Fruit fly (Drosophila melanogaster) whole organism, embryonic: ENCODE data around the gene rgn.

Source experiments
- Abd-B ChIP-seq: fragments of 200-800 bp; sonication (Bioruptor generic); optimal IDR thresholded peaks from 2 replicates; lab custom pipeline; 2018; ENCODE audit warnings: missing biosample characterization, mild to moderate bottlenecking, missing genetic modification characterization, moderate library complexity
- Ada2b ChIP-seq: fragments of 200-800 bp; sonication (Bioruptor generic); IDR thresholded peaks from 2 replicates; pipeline ENCODE4 v1.3.6; 2022; ENCODE audit warnings: missing biosample characterization, missing genetic modification characterization
- B-H2 ChIP-seq: fragments of 200-800 bp; sonication (Bioruptor generic); optimal IDR thresholded peaks from 2 replicates; lab custom pipeline; 2018; ENCODE audit warnings: missing biosample characterization, mild to moderate bottlenecking, missing genetic modification characterization
- BEAF-32 ChIP-seq: fragments of 200-800 bp; sonication (Bioruptor generic); optimal IDR thresholded peaks from 3 replicates; lab custom pipeline; 2017; ENCODE audit warnings: missing biosample characterization, missing genetic modification characterization, mild to moderate bottlenecking, moderate library complexity, missing genetic modification reagents
- C15 ChIP-seq: fragments of 200-800 bp; sonication (Bioruptor generic); IDR thresholded peaks from 3 replicates; pipeline ENCODE4 v1.3.6; 2022; ENCODE audit warnings: missing biosample characterization, missing genetic modification characterization
- CG10959 ChIP-seq: fragments of 200-800 bp; sonication (Bioruptor generic); IDR thresholded peaks from 2 replicates; pipeline ENCODE4 v1.3.6; 2022; ENCODE audit warnings: missing biosample characterization, missing genetic modification characterization
- CG11247 ChIP-seq: fragments of 200-800 bp; sonication (Bioruptor generic); IDR thresholded peaks from 2 replicates; pipeline ENCODE4 v1.3.6; 2022; ENCODE audit warnings: missing biosample characterization, missing genetic modification characterization
- CG11398 ChIP-seq: fragments of 200-800 bp; sonication (Bioruptor generic); optimal IDR thresholded peaks from 2 replicates; lab custom pipeline; 2016; ENCODE audit warnings: missing biosample characterization, missing genetic modification characterization
- CG1233 ChIP-seq: fragments of 200-800 bp; sonication (Bioruptor generic); optimal IDR thresholded peaks from 4 replicates; lab custom pipeline; 2018; ENCODE audit warnings: missing biosample characterization, mild to moderate bottlenecking, missing genetic modification characterization
- CG13296 ChIP-seq: fragments of 200-800 bp; sonication (Bioruptor generic); optimal IDR thresholded peaks from 3 replicates; lab custom pipeline; 2018; ENCODE audit warnings: missing biosample characterization, mild to moderate bottlenecking, missing genetic modification characterization
- CG16813 ChIP-seq: fragments of 200-800 bp; sonication (Bioruptor generic); IDR thresholded peaks from 3 replicates; pipeline ENCODE4 v1.3.6; 2022; ENCODE audit warnings: missing biosample characterization, missing genetic modification characterization; ENCODE audit not compliant: partially characterized antibody
- CG1832 ChIP-seq: fragments of 200-800 bp; sonication (Bioruptor generic); optimal IDR thresholded peaks from 2 replicates; lab custom pipeline; 2017; ENCODE audit warnings: missing biosample characterization, mild to moderate bottlenecking, missing genetic modification characterization, inconsistent platforms
- CG2120 ChIP-seq: fragments of 200-800 bp; sonication (Bioruptor generic); optimal IDR thresholded peaks from 3 replicates; lab custom pipeline; 2016; ENCODE audit warnings: missing biosample characterization, missing genetic modification characterization
- CG30403 ChIP-seq: fragments of 200-800 bp; sonication (Bioruptor generic); optimal IDR thresholded peaks from 3 replicates; lab custom pipeline; 2016; ENCODE audit warnings: missing biosample characterization, missing genetic modification characterization
- CG3163 ChIP-seq: fragments of 200-800 bp; sonication (Bioruptor generic); optimal IDR thresholded peaks from 3 replicates; lab custom pipeline; 2016; ENCODE audit warnings: missing biosample characterization, missing genetic modification characterization
- CG3995 ChIP-seq: fragments of 200-800 bp; sonication (Bioruptor generic); optimal IDR thresholded peaks from 3 replicates; lab custom pipeline; 2016; ENCODE audit warnings: missing biosample characterization, missing genetic modification characterization
- CG5180 ChIP-seq: fragments of 200-800 bp; sonication (Bioruptor generic); optimal IDR thresholded peaks from 3 replicates; lab custom pipeline; 2017; ENCODE audit warnings: missing biosample characterization, missing genetic modification characterization, mild to moderate bottlenecking, moderate library complexity, missing genetic modification reagents
- CG6254 ChIP-seq: fragments of 200-800 bp; sonication (Bioruptor generic); optimal IDR thresholded peaks from 3 replicates; lab custom pipeline; 2017; ENCODE audit warnings: mild to moderate bottlenecking, missing biosample characterization, missing genetic modification reagents, missing genetic modification characterization
- CG6654 ChIP-seq: fragments of 200-800 bp; sonication (Bioruptor generic); optimal IDR thresholded peaks from 2 replicates; lab custom pipeline; 2017; ENCODE audit warnings: missing biosample characterization, mild to moderate bottlenecking, missing genetic modification characterization
- CG6854 ChIP-seq: fragments of 200-800 bp; sonication (Bioruptor generic); optimal IDR thresholded peaks from 3 replicates; lab custom pipeline; 2017; ENCODE audit warnings: missing biosample characterization, mild to moderate bottlenecking, missing genetic modification characterization
- CG7745 ChIP-seq: fragments of 200-800 bp; sonication (Bioruptor generic); optimal IDR thresholded peaks from 2 replicates; lab custom pipeline; 2018; ENCODE audit warnings: missing biosample characterization, mild to moderate bottlenecking, missing genetic modification characterization, moderate library complexity
- CG7786 ChIP-seq: fragments of 200-800 bp; sonication (Bioruptor generic); optimal IDR thresholded peaks from 2 replicates; lab custom pipeline; 2016; ENCODE audit warnings: missing biosample characterization, missing genetic modification characterization
- CG7839 ChIP-seq: fragments of 200-800 bp; sonication (Bioruptor generic); optimal IDR thresholded peaks from 3 replicates; lab custom pipeline; 2018; ENCODE audit warnings: missing biosample characterization, mild to moderate bottlenecking, missing genetic modification characterization, moderate library complexity
- CG9817 ChIP-seq: fragments of 200-800 bp; sonication (Bioruptor generic); optimal IDR thresholded peaks from 2 replicates; lab custom pipeline; 2018; ENCODE audit warnings: missing biosample characterization, mild to moderate bottlenecking, missing genetic modification characterization, moderate library complexity
- CHES-1-like ChIP-seq: fragments of 200-800 bp; sonication (Bioruptor generic); optimal IDR thresholded peaks from 2 replicates; lab custom pipeline; 2016; ENCODE audit warnings: missing biosample characterization, missing genetic modification characterization
- D ChIP-seq, 2 experiments: fragments of 200-800 bp in 1 of 2; fragments of >200 bp in 1 of 2; sonication (Bioruptor generic) in 1 of 2; optimal IDR thresholded peaks; 2 replicates in 1 of 2; 3 replicates in 1 of 2; lab custom pipeline; 2017; ENCODE audit warnings: mild to moderate bottlenecking in 1 of 2, missing biosample characterization in 1 of 2, missing genetic modification characterization in 1 of 2, missing genetic modification reagents in 1 of 2
- Dfd ChIP-seq, 2 experiments: fragments of >200 bp; optimal IDR thresholded peaks; 2 replicates each; lab custom pipeline; 2017; ENCODE audit warnings: missing biosample characterization in 2 of 2, missing genetic modification characterization in 2 of 2
- Dip2 ChIP-seq: fragments of 200-800 bp; sonication (Bioruptor generic); IDR thresholded peaks from 2 replicates; pipeline ENCODE4 v1.3.6; 2022; ENCODE audit warnings: missing biosample characterization, missing genetic modification characterization
- Dip3 ChIP-seq: fragments of 200-800 bp; sonication (Bioruptor generic); optimal IDR thresholded peaks from 3 replicates; lab custom pipeline; 2016; ENCODE audit warnings: missing biosample characterization, missing genetic modification characterization
- Dref ChIP-seq: fragments of 200-800 bp; sonication (Bioruptor generic); IDR thresholded peaks from 2 replicates; pipeline ENCODE4 v1.3.6; 2022; ENCODE audit warnings: missing biosample characterization, missing genetic modification characterization
- HHEX ChIP-seq: fragments of 200-800 bp; sonication (Bioruptor generic); optimal IDR thresholded peaks from 3 replicates; lab custom pipeline; 2017; ENCODE audit warnings: missing biosample characterization, mild to moderate bottlenecking, missing genetic modification characterization, missing genetic modification reagents
- HLHmδ ChIP-seq: fragments of 200-800 bp; sonication (Bioruptor generic); optimal IDR thresholded peaks from 2 replicates; lab custom pipeline; 2018; ENCODE audit warnings: missing biosample characterization, mild to moderate bottlenecking, missing genetic modification characterization, moderate library complexity
- Hr51 ChIP-seq, 2 experiments: fragments of 200-800 bp; sonication (Bioruptor generic); optimal IDR thresholded peaks; 2 replicates in 1 of 2; 3 replicates in 1 of 2; lab custom pipeline; 2016 to 2018; ENCODE audit warnings: missing biosample characterization in 2 of 2, missing genetic modification characterization in 2 of 2, mild to moderate bottlenecking in 1 of 2, moderate library complexity in 1 of 2
- MESR4 ChIP-seq: fragments of 200-800 bp; sonication (Bioruptor generic); optimal IDR thresholded peaks from 2 replicates; lab custom pipeline; 2018; ENCODE audit warnings: missing biosample characterization, mild to moderate bottlenecking, missing genetic modification characterization, moderate library complexity
- Neu2 ChIP-seq: fragments of 200-800 bp; sonication (Bioruptor generic); optimal IDR thresholded peaks from 3 replicates; lab custom pipeline; 2016; ENCODE audit warnings: missing biosample characterization, missing genetic modification characterization, borderline replicate concordance
- Side ChIP-seq: fragments of 200-800 bp; sonication (Bioruptor generic); optimal IDR thresholded peaks from 2 replicates; lab custom pipeline; 2016; ENCODE audit warnings: missing biosample characterization, missing genetic modification characterization
- Six4 ChIP-seq: fragments of 200-800 bp; sonication (Bioruptor generic); optimal IDR thresholded peaks from 2 replicates; lab custom pipeline; 2016; ENCODE audit warnings: missing biosample characterization, missing genetic modification characterization
- Sox102F ChIP-seq: fragments of 200-800 bp; sonication (Bioruptor generic); optimal IDR thresholded peaks from 2 replicates; lab custom pipeline; 2018; ENCODE audit warnings: missing biosample characterization, mild to moderate bottlenecking, missing genetic modification characterization, moderate library complexity
- Spps ChIP-seq: fragments of 200-800 bp; sonication (Bioruptor generic); optimal IDR thresholded peaks from 2 replicates; lab custom pipeline; 2018; ENCODE audit warnings: missing biosample characterization, mild to moderate bottlenecking, missing genetic modification characterization
- ash1 ChIP-seq: fragments of 200-800 bp; sonication (Bioruptor generic); optimal IDR thresholded peaks from 2 replicates; lab custom pipeline; 2018; ENCODE audit warnings: missing biosample characterization, mild to moderate bottlenecking, missing genetic modification characterization
- az2 ChIP-seq: fragments of 200-800 bp; sonication (Bioruptor generic); optimal IDR thresholded peaks from 3 replicates; lab custom pipeline; 2016; ENCODE audit warnings: missing biosample characterization, missing genetic modification characterization
- caup ChIP-seq: fragments of 200-800 bp; sonication (Bioruptor generic); optimal IDR thresholded peaks from 3 replicates; lab custom pipeline; 2017; ENCODE audit warnings: missing biosample characterization, mild to moderate bottlenecking, missing genetic modification characterization, moderate library complexity; ENCODE audit not compliant: severe bottlenecking
- ewg ChIP-seq: fragments of 200-800 bp; sonication (Bioruptor generic); optimal IDR thresholded peaks from 3 replicates; lab custom pipeline; 2017; ENCODE audit warnings: mild to moderate bottlenecking, missing biosample characterization, missing genetic modification reagents, missing genetic modification characterization
- fru ChIP-seq: fragments of >200 bp; optimal IDR thresholded peaks from 2 replicates; lab custom pipeline; 2017
- gcm ChIP-seq: fragments of 200-800 bp; sonication (Bioruptor generic); optimal IDR thresholded peaks from 2 replicates; lab custom pipeline; 2019; ENCODE audit warnings: missing biosample characterization, mild to moderate bottlenecking, missing genetic modification characterization, moderate library complexity
- h ChIP-seq: fragments of >200 bp; optimal IDR thresholded peaks from 2 replicates; lab custom pipeline; 2017
- jing ChIP-seq: fragments of 200-800 bp; sonication (Bioruptor generic); optimal IDR thresholded peaks from 2 replicates; lab custom pipeline; 2018; ENCODE audit warnings: missing biosample characterization, mild to moderate bottlenecking, missing genetic modification characterization
- ken ChIP-seq: fragments of 200-800 bp; sonication (Bioruptor generic); IDR thresholded peaks from 3 replicates; pipeline ENCODE4 v1.3.6; 2022; ENCODE audit warnings: missing biosample characterization, missing genetic modification characterization
- zfh1 ChIP-seq: fragments of 200-800 bp; sonication (Bioruptor generic); IDR thresholded peaks from 3 replicates; pipeline ENCODE4 v1.3.6; 2022; ENCODE audit warnings: missing biosample characterization, missing genetic modification characterization

The rgn gene

DNA sequence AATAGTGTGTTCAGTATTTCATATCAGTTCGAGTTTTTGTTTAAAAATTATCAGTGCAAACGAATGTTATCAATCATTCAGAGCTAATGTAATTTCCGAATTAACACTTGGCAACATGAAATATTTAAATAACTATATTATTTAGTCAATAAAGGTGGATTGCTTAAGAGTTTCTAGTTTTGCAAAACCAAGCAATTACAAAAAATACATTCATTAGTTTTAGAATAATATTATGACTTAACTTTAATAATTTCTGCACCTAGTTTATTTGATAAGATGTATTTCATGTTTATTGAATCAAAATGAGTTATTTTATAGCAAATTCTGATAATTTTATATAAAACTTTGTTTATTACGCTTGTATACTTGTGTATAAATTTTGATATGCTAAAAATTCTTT lies 1.1 kb downstream of the rgn start (continued):
- no peak for TF ChIP-seq CG6854 (GFP tag; lab: Kevin White, UChicago)
- no peak for TF ChIP-seq ewg (GFP tag; lab: Kevin White, UChicago)
- no peak for TF ChIP-seq CG11247 (GFP tag; lab: Robert Waterston, UW)

- TF ChIP-seq h (no peak), CG13296 (GFP tag; lab: Kevin White, UChicago) (no peak), CG2120 (no peak), az2 (peak; percentile 14), Abd-B (peak; percentile 12), Sox102F (GFP tag; lab: Kevin White, UChicago) (peak; percentile 44), B-H2 (GFP tag; lab: Kevin White, UChicago) (no peak), MESR4 (GFP tag; lab: Kevin White, UChicago) (no peak), Dfd (GFP tag; optimal IDR thresholded peaks at IDR 0.05; lab: Kevin White, UChicago) (no peak), CG6254 (GFP tag; lab: Kevin White, UChicago) (no peak), CG3163 (GFP tag; lab: Kevin White, UChicago) (no peak), jing (no peak), Dip3 (GFP tag; lab: Kevin White, UChicago) (no peak), CHES-1-like (GFP tag; lab: Kevin White, UChicago) (no peak), CG7745 (tag; lab: Kevin White, UChicago) (no peak), Dip2 (GFP tag; lab: Robert Waterston, UW) (no peak), Side (no peak), CG3995 (GFP tag; lab: Kevin White, UChicago) (no peak), CG9817 (no peak), Ada2b (GFP tag; lab: Robert Waterston, UW) (0 out of 2 replicates have a peak, but pooled peaks have one; percentile 19), CG30403 (GFP tag; lab: Kevin White, UChicago) (no peak), gcm (GFP tag; lab: Kevin White, UChicago) (no peak), Hr51 (GFP tag; optimal IDR thresholded peaks at IDR 0.05; lab: Kevin White, UChicago) (peak in 1 of 2 experiments; percentile 54), CG5180 (GFP tag; lab: Kevin White, UChicago) (no peak), zfh1 (no peak), CG7786 (GFP tag; lab: Kevin White, UChicago) (no peak), Six4 (GFP tag; lab: Kevin White, UChicago) (no peak), D (optimal IDR thresholded peaks at IDR 0.05; lab: Kevin White, UChicago) (no peak), D (GFP tag; optimal IDR thresholded peaks at IDR 0.05; lab: Kevin White, UChicago) (no peak), CG11398 (no peak), Neu2 (no peak), CG1832 (GFP tag; lab: Kevin White, UChicago) (no peak), ken (GFP tag; lab: Robert Waterston, UW) (no peak), caup (no peak), CG10959 (GFP tag; lab: Robert Waterston, UW) (no peak), CG1233 (GFP tag; lab: Kevin White, UChicago) (no peak), C15 (no peak), HLHmδ (GFP tag; lab: Kevin White, UChicago) (no peak), CG6654 (GFP tag; lab: Kevin White, UChicago) (no peak), Spps (tag; lab: Kevin White, UChicago) (no peak), Dref (GFP tag; lab: Robert Waterston, UW) (no peak), ash1 (GFP tag; lab: Kevin White, UChicago) (no peak), fru (no peak), CG16813 (no peak), HHEX (GFP tag; lab: Kevin White, UChicago) (no peak), CG7839 (tag; lab: Kevin White, UChicago) (peak; percentile 52), BEAF-32 (no peak)
These were observed 3.4 kb downstream of the rgn start for dm6 chr3L:21385699-21386098.
